Fruit fly (Drosophila melanogaster): ENCODE results near the gene tws.

The tws gene

dm6 chr3R:10144103-10144998 is 4.8 kb upstream of the tws start, which contains the start of the genes TAF1B and Invadolysin (continued):
- TF ChIP-seq CG1621 (tag; optimal IDR thresholded peaks at IDR 0.05) (no peak), svp (GFP tag) (peak; percentile 66), Ets96B (tag; optimal IDR thresholded peaks at IDR 0.05) (no peak), CG15336 (GFP tag; IDR thresholded peaks at IDR 0.05) (no peak), Gug (GFP tag; IDR thresholded peaks at IDR 0.05) (peak; percentile 30; the same call in 1 of the 2 replicates), lz (GFP tag; optimal IDR thresholded peaks at IDR 0.05) (peak; percentile 43), CG8632 (GFP tag; optimal IDR thresholded peaks at IDR 0.05) (peak; percentile 30), dac (GFP tag; optimal IDR thresholded peaks at IDR 0.05) (no peak), Met (GFP tag; optimal IDR thresholded peaks at IDR 0.05) (peak; percentile 57), CG8119 (GFP tag; IDR thresholded peaks at IDR 0.05) (0 out of 3 replicates have a peak, but pooled peaks have one; percentile 28), CG6808 (GFP tag; optimal IDR thresholded peaks at IDR 0.05) (peak; percentile 8), OdsH (GFP tag; optimal IDR thresholded peaks at IDR 0.05) (peak; percentile 61), CG16779 (tag; optimal IDR thresholded peaks at IDR 0.05) (peak; percentile 19), CG6276 (GFP tag; optimal IDR thresholded peaks at IDR 0.05) (peak; percentile 43), CG34406 (GFP tag; optimal IDR thresholded peaks at IDR 0.05) (peak; percentile 34), CG10669 (GFP tag; optimal IDR thresholded peaks at IDR 0.05) (peak; percentile 5), CG6854 (GFP tag; optimal IDR thresholded peaks at IDR 0.05) (no peak), pdm3 (GFP tag; optimal IDR thresholded peaks at IDR 0.05) (peak; percentile 27), CG3032 (tag; optimal IDR thresholded peaks at IDR 0.05) (no peak), CG10631 (GFP tag; optimal IDR thresholded peaks at IDR 0.05) (peak; percentile 61), acj6 (GFP tag; optimal IDR thresholded peaks at IDR 0.05) (peak; percentile 65), CG31627 (GFP tag; optimal IDR thresholded peaks at IDR 0.05) (peak; percentile 48), cyc (GFP tag; optimal IDR thresholded peaks at IDR 0.05) (peak; percentile 43), CG4318 (GFP tag; optimal IDR thresholded peaks at IDR 0.05) (no peak), Sox15 (GFP tag; optimal IDR thresholded peaks at IDR 0.05) (no peak), Sox14 (GFP tag; optimal IDR thresholded peaks at IDR 0.05) (peak; percentile 50), spab (GFP tag; optimal IDR thresholded peaks at IDR 0.05) (no peak), CG11902 (GFP tag; optimal IDR thresholded peaks at IDR 0.05) (no peak), Sox102F (GFP tag; optimal IDR thresholded peaks at IDR 0.05) (peak; percentile 69), fd59A (GFP tag; optimal IDR thresholded peaks at IDR 0.05) (no peak), topi (GFP tag; optimal IDR thresholded peaks at IDR 0.05) (peak; percentile 53), salr (GFP tag; optimal IDR thresholded peaks at IDR 0.05) (no peak), Blimp-1 (GFP tag; optimal IDR thresholded peaks at IDR 0.05) (no peak), CG11294 (GFP tag; IDR thresholded peaks at IDR 0.05) (no peak)

dm6 chr3R:10142770-10143169 is 3.2 kb upstream of the tws start, which contains the start of gene CG42759:
Gene CG42759 (plus strand): TSS chr3R:10143070.
- TF ChIP-seq CG10669 (GFP tag; optimal IDR thresholded peaks at IDR 0.05) (no peak), pdm3 (GFP tag; optimal IDR thresholded peaks at IDR 0.05) (no peak), eg (GFP tag; IDR thresholded peaks at IDR 0.05) (no peak), cyc (GFP tag; optimal IDR thresholded peaks at IDR 0.05) (no peak), CG6276 (GFP tag; optimal IDR thresholded peaks at IDR 0.05) (no peak), svp (GFP tag) (no peak)

DNA sequence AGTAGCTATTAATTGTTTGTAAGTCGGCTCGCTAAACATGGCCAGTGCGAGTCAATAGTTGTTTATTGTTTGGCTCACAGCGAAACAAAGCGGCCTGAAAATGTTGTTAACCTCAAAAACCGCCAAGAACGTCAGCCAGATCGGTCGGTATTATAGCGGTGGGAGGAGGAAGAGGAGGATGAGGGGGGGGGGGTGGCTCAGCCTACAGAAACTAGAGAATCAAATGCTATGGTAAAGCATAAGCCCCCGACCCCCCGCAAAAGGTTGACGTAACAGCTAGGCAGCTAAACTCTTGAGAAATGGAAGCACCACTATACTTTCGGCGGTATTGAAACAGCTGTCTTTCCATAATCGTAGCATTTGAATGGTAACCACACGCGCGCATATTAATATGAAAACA is 672 bp downstream of the tws start:
- TF ChIP-seq CG10631 (GFP tag; optimal IDR thresholded peaks at IDR 0.05), result no peak
- no peak for TF ChIP-seq Eip93F (GFP tag; optimal IDR thresholded peaks at IDR 0.05)
- peak; percentile 54 for TF ChIP-seq fkh (GFP tag; optimal IDR thresholded peaks at IDR 0.05)

All from whole organism, prepupa.